Worm (Caenorhabditis elegans) whole organism, early embryonic: Measurements from ENCODE around the gene srx-93.

Experiments used
- B0310.2 ChIP-seq: sonication (generic microtip); optimal IDR thresholded peaks from 2 replicates; lab custom pipeline; 2016; ENCODE audit warnings: mild to moderate bottlenecking, missing genetic modification characterization, missing compliant biosample characterization
- F13C5.2 ChIP-seq: sonication (generic microtip); optimal IDR thresholded peaks from 2 replicates; lab custom pipeline; 2017; ENCODE audit warnings: mild to moderate bottlenecking, missing genetic modification characterization, inconsistent platforms, missing compliant biosample characterization
- aly-1 ChIP-seq: sonication (generic microtip); optimal IDR thresholded peaks from 2 replicates; lab custom pipeline; 2016; ENCODE audit warnings: missing genetic modification characterization, missing compliant biosample characterization
- ama-1 ChIP-seq: fragments of 150-350 bp; optimal IDR thresholded peaks from 2 replicates; lab custom pipeline; 2014
- ceh-13 ChIP-seq: fragments of 200-800 bp; sonication (Bioruptor generic); optimal IDR thresholded peaks from 2 replicates; lab custom pipeline; 2018; ENCODE audit warnings: mild to moderate bottlenecking, missing genetic modification characterization, missing compliant biosample characterization
- ceh-36 ChIP-seq: sonication (generic microtip); optimal IDR thresholded peaks from 2 replicates; lab custom pipeline; 2016; ENCODE audit warnings: missing genetic modification characterization, inconsistent platforms, missing compliant biosample characterization
- ets-7 ChIP-seq: sonication (generic microtip); optimal IDR thresholded peaks from 2 replicates; lab custom pipeline; 2016; ENCODE audit warnings: missing genotype, missing genetic modification characterization, missing compliant biosample characterization
- flt-1 ChIP-seq: fragments of 200-800 bp; sonication (Bioruptor generic); IDR thresholded peaks from 2 replicates; pipeline ENCODE4 v1.3.6; 2022; ENCODE audit warnings: missing genetic modification characterization, missing compliant biosample characterization
- hmbx-1 ChIP-seq: sonication (generic microtip); optimal IDR thresholded peaks from 2 replicates; lab custom pipeline; 2016; ENCODE audit warnings: mild to moderate bottlenecking, missing genetic modification characterization, missing compliant biosample characterization
- hmg-4 ChIP-seq: fragments of 200-800 bp; sonication (Bioruptor generic); optimal IDR thresholded peaks from 2 replicates; lab custom pipeline; 2018; ENCODE audit warnings: mild to moderate bottlenecking, missing genetic modification characterization, missing compliant biosample characterization
- hnd-1 ChIP-seq: sonication (generic microtip); optimal IDR thresholded peaks from 2 replicates; lab custom pipeline; 2016; ENCODE audit warnings: missing genetic modification characterization, missing compliant biosample characterization
- pes-1 ChIP-seq: fragments of 200-800 bp; sonication (Bioruptor generic); IDR thresholded peaks from 2 replicates; pipeline ENCODE4 v1.3.6; 2022; ENCODE audit warnings: missing genetic modification reagents, missing genetic modification characterization, missing compliant biosample characterization
- scrt-1 ChIP-seq: fragments of 200-800 bp; sonication (Bioruptor generic); IDR thresholded peaks from 2 replicates; pipeline ENCODE4 v1.3.6; 2022; ENCODE audit warnings: missing genetic modification characterization, missing compliant biosample characterization
- sea-1 ChIP-seq: fragments of 200-800 bp; sonication (Bioruptor generic); conservative IDR thresholded peaks from 2 replicates; pipeline ENCODE4 v1.3.6; 2022; ENCODE audit warnings: missing genetic modification characterization, missing compliant biosample characterization
- tbx-11 ChIP-seq: fragments of 200-800 bp; sonication (Bioruptor generic); IDR thresholded peaks from 2 replicates; pipeline ENCODE4 v1.3.6; 2022; ENCODE audit warnings: missing genetic modification characterization, missing compliant biosample characterization
- tbx-37 ChIP-seq: fragments of 200-800 bp; sonication (Bioruptor generic); conservative IDR thresholded peaks from 2 replicates; pipeline ENCODE4 v1.3.6; 2022; ENCODE audit warnings: missing genetic modification reagents, missing genetic modification characterization, missing compliant biosample characterization
- tra-4 ChIP-seq: sonication (generic microtip); optimal IDR thresholded peaks from 2 replicates; lab custom pipeline; 2017; ENCODE audit warnings: missing genetic modification characterization, missing compliant biosample characterization

The srx-93 gene

DNA sequence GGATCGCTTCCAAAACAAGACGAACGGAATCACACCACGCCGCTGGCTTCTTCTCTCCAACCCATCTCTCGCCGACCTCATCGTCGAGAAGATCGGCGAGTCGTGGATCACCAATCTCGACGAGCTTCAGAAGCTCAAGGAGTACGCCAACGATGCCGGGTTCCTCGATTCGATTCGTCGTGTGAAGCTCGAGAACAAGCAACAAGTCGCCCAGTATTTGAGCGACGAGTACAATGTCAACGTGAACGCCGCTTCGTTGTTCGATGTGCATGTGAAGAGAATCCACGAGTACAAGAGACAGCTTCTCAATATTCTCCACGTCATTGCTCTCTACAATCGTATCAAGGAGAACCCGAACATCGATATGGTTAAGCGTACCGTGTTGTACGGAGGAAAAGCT lies 36.9 kb downstream of the srx-93 start:
- TF ChIP-seq sea-1 (GFP tag; lab: Robert Waterston, UW) = no peak

DNA sequence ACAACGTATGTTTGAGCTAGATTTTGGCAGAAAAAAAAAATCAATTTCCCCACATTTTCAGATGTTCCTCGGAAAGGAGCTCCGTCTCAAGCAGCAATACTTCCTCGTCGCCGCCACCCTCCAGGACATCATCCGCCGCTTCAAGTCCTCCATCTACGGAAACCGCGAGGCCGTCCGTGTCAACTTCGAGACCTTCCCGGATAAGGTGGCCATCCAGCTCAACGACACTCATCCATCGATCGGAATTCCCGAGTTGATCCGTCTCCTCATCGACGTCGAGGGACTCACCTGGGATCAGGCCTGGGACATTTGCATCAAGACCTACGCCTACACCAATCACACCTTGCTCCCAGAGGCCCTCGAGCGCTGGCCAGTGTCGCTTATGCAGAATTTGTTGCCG lies 37.8 kb downstream of the srx-93 start:
- no peak for TF ChIP-seq tbx-37 (GFP tag; lab: Robert Waterston, UW)
- TF ChIP-seq hnd-1 (tag; lab: Kevin White, UChicago) = no peak
- no peak for TF ChIP-seq tbx-11 (GFP tag; lab: Robert Waterston, UW)
- no peak for TF ChIP-seq scrt-1 (GFP tag; lab: Robert Waterston, UW)
- no peak for TF ChIP-seq ets-7 (tag; lab: Kevin White, UChicago)
- no peak for TF ChIP-seq tra-4 (tag; lab: Kevin White, UChicago)
- no peak for TF ChIP-seq B0310.2 (tag; lab: Kevin White, UChicago)
- no peak for TF ChIP-seq hmbx-1
- no peak for TF ChIP-seq ama-1
- no peak for TF ChIP-seq sea-1 (GFP tag; lab: Robert Waterston, UW)
- no peak for TF ChIP-seq flt-1
- TF ChIP-seq pes-1 (GFP tag; lab: Robert Waterston, UW) = no peak
- no peak for TF ChIP-seq ceh-13 (GFP tag; lab: Kevin White, UChicago)
- no peak for TF ChIP-seq ceh-36 (tag; lab: Kevin White, UChicago)
- TF ChIP-seq F13C5.2 (tag; lab: Kevin White, UChicago) = no peak
- no peak for TF ChIP-seq hmg-4
- no peak for TF ChIP-seq aly-1 (tag; lab: Kevin White, UChicago)

DNA sequence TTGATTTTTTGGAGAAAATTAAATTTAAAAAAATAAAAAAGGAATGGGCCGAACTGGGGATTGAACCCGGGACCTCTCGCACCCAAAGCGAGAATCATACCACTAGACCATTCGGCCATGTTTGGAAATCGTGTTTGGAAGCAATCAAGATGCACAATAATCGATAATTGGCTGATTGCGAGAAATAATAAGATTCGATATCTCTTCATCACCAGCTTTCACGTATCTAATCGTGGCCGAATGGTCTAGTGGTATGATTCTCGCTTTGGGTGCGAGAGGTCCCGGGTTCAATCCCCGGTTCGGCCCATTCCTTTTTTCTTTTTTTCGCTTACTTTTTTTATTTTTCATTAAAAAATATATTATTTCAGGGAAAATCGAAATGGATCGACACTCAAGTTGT lies 38.4 kb downstream of the srx-93 start:
- TF ChIP-seq ets-7 (tag; lab: Kevin White, UChicago) (no peak), ceh-36 (tag; lab: Kevin White, UChicago) (no peak), pes-1 (GFP tag; lab: Robert Waterston, UW) (0 out of 2 replicates have a peak, but pooled peaks have one; percentile 9), aly-1 (tag; lab: Kevin White, UChicago) (no peak), ceh-13 (GFP tag; lab: Kevin White, UChicago) (no peak), hmbx-1 (no peak)

DNA sequence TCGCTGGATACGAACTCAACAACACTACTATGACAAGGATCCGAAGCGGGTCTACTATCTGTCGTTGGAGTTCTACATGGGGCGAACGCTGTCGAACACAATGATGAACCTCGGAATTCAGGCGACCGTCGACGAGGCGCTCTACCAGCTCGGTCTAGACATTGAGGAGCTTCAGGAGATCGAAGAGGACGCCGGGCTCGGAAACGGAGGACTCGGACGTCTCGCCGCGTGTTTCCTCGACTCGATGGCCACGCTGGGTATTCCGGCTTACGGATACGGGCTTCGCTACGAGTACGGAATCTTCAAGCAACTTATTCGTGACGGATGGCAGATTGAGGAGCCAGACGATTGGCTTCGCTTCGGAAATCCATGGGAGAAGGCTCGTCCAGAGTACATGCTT lies 38.9 kb downstream of the srx-93 start:
- no peak for TF ChIP-seq tbx-37 (GFP tag; lab: Robert Waterston, UW)
- TF ChIP-seq sea-1 (GFP tag; lab: Robert Waterston, UW) = no peak
- no peak for TF ChIP-seq ceh-36 (tag; lab: Kevin White, UChicago)
- TF ChIP-seq B0310.2 (tag; lab: Kevin White, UChicago) = no peak
- no peak for TF ChIP-seq ceh-13 (GFP tag; lab: Kevin White, UChicago)
- TF ChIP-seq ets-7 (tag; lab: Kevin White, UChicago) = no peak
- no peak for TF ChIP-seq aly-1 (tag; lab: Kevin White, UChicago)
- TF ChIP-seq pes-1 (GFP tag; lab: Robert Waterston, UW) = no peak
- no peak for TF ChIP-seq hnd-1 (tag; lab: Kevin White, UChicago)
- no peak for TF ChIP-seq scrt-1 (GFP tag; lab: Robert Waterston, UW)
- TF ChIP-seq hmbx-1 = no peak
- TF ChIP-seq hmg-4 = no peak
- no peak for TF ChIP-seq F13C5.2 (tag; lab: Kevin White, UChicago)
- no peak for TF ChIP-seq flt-1

DNA sequence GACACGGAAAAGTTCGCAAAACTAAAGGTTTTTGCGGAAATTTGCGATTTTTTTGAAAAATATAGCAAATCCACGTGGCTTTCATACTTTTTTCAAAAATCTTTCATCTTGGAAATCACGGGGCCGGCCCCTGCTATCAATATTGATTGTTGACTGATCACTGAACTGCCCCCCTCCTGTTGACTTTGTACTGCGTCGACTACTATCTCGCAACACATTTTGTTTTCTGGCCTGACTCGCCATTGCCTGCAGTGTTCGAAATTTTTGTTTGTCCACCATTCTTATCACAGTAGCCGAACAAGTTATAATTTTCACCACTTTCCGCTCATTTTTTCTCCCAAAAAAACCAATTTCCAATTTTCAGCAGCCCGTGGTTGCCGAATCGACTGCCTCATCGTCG lies 39.5 kb downstream of the srx-93 start:
- TF ChIP-seq F13C5.2 (tag; lab: Kevin White, UChicago) = no peak
- TF ChIP-seq tra-4 (tag; lab: Kevin White, UChicago) = no peak
- no peak for TF ChIP-seq aly-1 (tag; lab: Kevin White, UChicago)
- TF ChIP-seq pes-1 (GFP tag; lab: Robert Waterston, UW) = no peak
- no peak for TF ChIP-seq hmbx-1
- TF ChIP-seq ama-1 = no peak
- TF ChIP-seq scrt-1 (GFP tag; lab: Robert Waterston, UW) = no peak

DNA sequence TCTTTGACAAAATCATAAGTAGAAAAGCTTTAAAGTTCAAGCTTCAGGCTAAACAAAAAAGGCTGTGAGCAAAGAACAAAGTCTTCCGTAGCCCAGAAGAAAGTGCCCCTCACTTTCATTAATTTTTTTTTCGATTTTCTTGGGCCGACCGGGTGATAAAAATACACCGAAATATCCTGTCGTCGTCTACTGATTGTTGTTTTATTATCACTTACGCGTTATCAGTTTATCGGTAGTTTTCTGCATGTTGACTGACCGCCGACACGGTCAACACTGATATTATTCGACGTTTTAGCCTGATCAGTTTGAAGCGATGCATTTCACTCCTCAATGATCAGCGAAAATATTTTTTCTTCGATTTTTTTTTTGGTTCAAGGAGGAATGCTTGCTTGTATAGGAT lies 40.1 kb downstream of the srx-93 start:
- no peak for TF ChIP-seq hnd-1 (tag; lab: Kevin White, UChicago)
- no peak for TF ChIP-seq tbx-11 (GFP tag; lab: Robert Waterston, UW)
- no peak for TF ChIP-seq tbx-37 (GFP tag; lab: Robert Waterston, UW)
- TF ChIP-seq ceh-36 (tag; lab: Kevin White, UChicago) = no peak
- no peak for TF ChIP-seq ceh-13 (GFP tag; lab: Kevin White, UChicago)
- no peak for TF ChIP-seq B0310.2 (tag; lab: Kevin White, UChicago)
- no peak for TF ChIP-seq flt-1
- no peak for TF ChIP-seq scrt-1 (GFP tag; lab: Robert Waterston, UW)
- TF ChIP-seq pes-1 (GFP tag; lab: Robert Waterston, UW) = no peak
- TF ChIP-seq hmg-4 = no peak
- TF ChIP-seq hmbx-1 = no peak
- TF ChIP-seq F13C5.2 (tag; lab: Kevin White, UChicago) = no peak
- no peak for TF ChIP-seq ets-7 (tag; lab: Kevin White, UChicago)
- no peak for TF ChIP-seq tra-4 (tag; lab: Kevin White, UChicago)
- no peak for TF ChIP-seq aly-1 (tag; lab: Kevin White, UChicago)
- no peak for TF ChIP-seq sea-1 (GFP tag; lab: Robert Waterston, UW)
- no peak for TF ChIP-seq ama-1

DNA sequence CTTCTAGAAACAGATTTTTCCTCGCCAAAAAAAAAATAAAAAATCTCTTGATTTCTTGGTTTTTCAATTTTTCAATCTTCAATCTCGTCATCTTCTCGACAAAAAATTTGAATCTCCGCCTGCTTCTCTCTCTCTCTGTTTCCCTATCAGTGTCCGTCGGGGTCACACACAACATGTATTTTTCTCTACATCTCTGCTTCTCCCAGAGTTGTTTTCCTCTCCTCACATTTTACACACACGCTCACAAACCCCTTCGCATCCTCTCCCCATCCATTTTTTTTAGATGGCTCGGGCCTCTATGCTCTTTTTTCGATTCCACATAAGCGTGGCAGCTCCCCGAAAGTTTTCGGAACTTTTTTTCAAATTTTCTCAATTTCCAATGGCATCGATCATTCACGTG lies 40.7 kb downstream of the srx-93 start:
- no peak for TF ChIP-seq sea-1 (GFP tag; lab: Robert Waterston, UW)
- TF ChIP-seq aly-1 (tag; lab: Kevin White, UChicago) = no peak
- no peak for TF ChIP-seq ets-7 (tag; lab: Kevin White, UChicago)
- no peak for TF ChIP-seq tbx-37 (GFP tag; lab: Robert Waterston, UW)

DNA sequence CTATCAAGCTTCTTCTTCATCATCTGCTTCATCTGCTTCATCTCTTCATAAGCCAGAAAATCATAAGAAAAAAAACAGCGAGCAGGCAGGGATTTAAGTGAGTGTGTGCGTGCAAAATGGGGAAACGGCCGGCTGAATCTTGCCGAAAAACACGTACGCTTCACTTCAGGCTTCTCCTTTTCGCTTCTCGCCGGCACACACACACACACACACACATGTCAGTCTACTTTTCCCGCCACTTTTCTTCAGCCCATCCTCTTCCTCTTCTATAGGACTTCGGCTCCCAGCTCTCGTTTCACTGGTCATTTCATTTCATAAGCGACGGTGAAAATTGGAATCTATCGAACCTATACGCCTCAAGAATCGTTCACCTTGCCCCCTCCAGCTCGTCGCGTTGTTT lies 41.3 kb downstream of the srx-93 start:
- TF ChIP-seq B0310.2 (tag; lab: Kevin White, UChicago) (no peak), tra-4 (tag; lab: Kevin White, UChicago) (no peak), ceh-13 (GFP tag; lab: Kevin White, UChicago) (no peak), ceh-36 (tag; lab: Kevin White, UChicago) (no peak), hmg-4 (no peak), tbx-37 (GFP tag; lab: Robert Waterston, UW) (no peak), sea-1 (GFP tag; lab: Robert Waterston, UW) (no peak), aly-1 (tag; lab: Kevin White, UChicago) (no peak), ama-1 (no peak), F13C5.2 (tag; lab: Kevin White, UChicago) (no peak), pes-1 (GFP tag; lab: Robert Waterston, UW) (no peak)
